Worm (Caenorhabditis elegans) whole organism, young adult: Measurements from ENCODE around the gene H04M03.12.

Source experiments
- Y95B8A.8 ChIP-seq: fragments of 200-800 bp; sonication (Bioruptor generic); IDR thresholded peaks from 2 replicates; pipeline ENCODE4 v1.3.6; 2022; ENCODE audit warnings: missing genetic modification reagents, missing genetic modification characterization, missing compliant biosample characterization
- ama-1 ChIP-seq, 3 experiments: fragments of 150-350 bp in 1 of 3; sonication (generic microtip) in 2 of 3; optimal IDR thresholded peaks; 2 replicates each; lab custom pipeline; 2014 to 2018; ENCODE audit warnings: missing biosample characterization in 2 of 3, missing genetic modification characterization in 2 of 3, missing genetic modification reagents in 2 of 3
- ceh-40 ChIP-seq: fragments of 200-800 bp; sonication (Bioruptor generic); IDR thresholded peaks from 2 replicates; pipeline ENCODE4 v1.3.6; 2022; ENCODE audit warnings: missing genetic modification characterization, missing compliant biosample characterization
- chd-7 ChIP-seq: sonication (generic microtip); optimal IDR thresholded peaks from 2 replicates; lab custom pipeline; 2016; ENCODE audit warnings: mild to moderate bottlenecking, missing genetic modification characterization, moderate library complexity, missing compliant biosample characterization
- ets-4 ChIP-seq: fragments of 200-800 bp; sonication (Bioruptor generic); optimal IDR thresholded peaks from 2 replicates; lab custom pipeline; 2018; ENCODE audit warnings: mild to moderate bottlenecking, missing genetic modification characterization, missing compliant biosample characterization
- hmg-20 ChIP-seq: fragments of 200-800 bp; sonication (Bioruptor generic); IDR thresholded peaks from 2 replicates; pipeline ENCODE4 v1.3.6; 2022; ENCODE audit warnings: missing genetic modification reagents, missing genetic modification characterization, missing compliant biosample characterization
- nhr-80 ChIP-seq: sonication (generic microtip); optimal IDR thresholded peaks from 2 replicates; lab custom pipeline; 2016; ENCODE audit warnings: missing genetic modification characterization, missing compliant biosample characterization
- rpc-1 ChIP-seq, 2 experiments: fragments of 150-350 bp in 1 of 2; sonication (generic microtip) in 1 of 2; optimal IDR thresholded peaks; 2 replicates each; lab custom pipeline; 2014 to 2018; ENCODE audit warnings: missing biosample characterization in 1 of 2, missing genetic modification characterization in 1 of 2, missing genetic modification reagents in 1 of 2, missing genotype in 1 of 2
- snpc-1.1 ChIP-seq: sonication (generic microtip); optimal IDR thresholded peaks from 2 replicates; lab custom pipeline; 2017; ENCODE audit warnings: missing genetic modification characterization, mild to moderate bottlenecking, missing compliant biosample characterization, antibody characterized with exemption, moderate library complexity, missing genotype, missing genetic modification reagents; ENCODE audit not compliant: insufficient read depth

DNA sequence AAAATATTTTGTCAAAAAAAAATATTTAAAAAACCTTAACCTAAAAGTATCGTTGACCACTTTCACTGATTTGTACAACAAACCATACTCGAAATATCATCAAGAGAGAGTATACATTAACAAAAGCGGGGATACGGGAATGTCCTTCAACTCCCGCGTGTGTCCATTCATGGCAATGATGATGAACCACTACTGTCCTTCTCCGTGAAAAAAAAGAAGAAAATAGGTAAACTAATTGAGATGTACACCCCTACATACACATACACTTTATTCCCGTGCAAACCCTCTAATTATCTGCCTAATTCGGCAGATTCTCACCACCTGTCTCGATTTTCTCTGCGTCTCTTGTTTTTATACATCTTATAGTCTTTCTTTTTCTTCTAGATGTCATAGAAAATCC, 23.5 kb upstream of the H04M03.12 start:
- TF ChIP-seq ets-4 (GFP tag; lab: Kevin White, UChicago) = no peak
- no peak for TF ChIP-seq hmg-20 (GFP tag; lab: Robert Waterston, UW)
- no peak for TF ChIP-seq snpc-1.1 (tag; lab: Kevin White, UChicago)
- no peak for TF ChIP-seq Y95B8A.8
- TF ChIP-seq chd-7 (tag; lab: Kevin White, UChicago) = no peak
- no peak for TF ChIP-seq rpc-1 (optimal IDR thresholded peaks at IDR 0.05; lab: Kevin White, UChicago)
- TF ChIP-seq rpc-1 (tag; optimal IDR thresholded peaks at IDR 0.05; lab: Kevin White, UChicago) = no peak
- TF ChIP-seq ceh-40 = no peak
- no peak for TF ChIP-seq ama-1 (optimal IDR thresholded peaks at IDR 0.05; lab: Kevin White, UChicago)
- TF ChIP-seq ama-1 (GFP tag; optimal IDR thresholded peaks at IDR 0.05; lab: Kevin White, UChicago) = no peak
- TF ChIP-seq nhr-80 (tag; lab: Kevin White, UChicago) = no peak
